Worm (Caenorhabditis elegans) whole organism, L4 larva: ENCODE results near the gene slc-25A18.1.

Experiments
- ceh-32 ChIP-seq: sonication (generic microtip); optimal IDR thresholded peaks from 2 replicates; lab custom pipeline; 2016; ENCODE audit warnings: mild to moderate bottlenecking, missing genetic modification characterization, missing compliant biosample characterization; ENCODE audit not compliant: poor library complexity
- fkh-10 ChIP-seq: fragments of 150-350 bp; optimal IDR thresholded peaks from 2 replicates; lab custom pipeline; 2014; ENCODE audit warnings: missing biosample characterization, missing genetic modification reagents, missing genetic modification characterization
- hlh-30 ChIP-seq: sonication (generic microtip); optimal IDR thresholded peaks from 2 replicates; lab custom pipeline; 2017; ENCODE audit warnings: antibody characterized with exemption, mild to moderate bottlenecking, missing genetic modification characterization, missing compliant biosample characterization; ENCODE audit not compliant: insufficient read depth
- nhr-28 ChIP-seq: fragments of 150-350 bp; optimal IDR thresholded peaks from 2 replicates; lab custom pipeline; 2014; ENCODE audit warnings: missing biosample characterization, missing genetic modification characterization
- unc-39 ChIP-seq: sonication (generic microtip); optimal IDR thresholded peaks from 2 replicates; lab custom pipeline; 2017; ENCODE audit warnings: missing biosample characterization, missing genetic modification characterization

DNA sequence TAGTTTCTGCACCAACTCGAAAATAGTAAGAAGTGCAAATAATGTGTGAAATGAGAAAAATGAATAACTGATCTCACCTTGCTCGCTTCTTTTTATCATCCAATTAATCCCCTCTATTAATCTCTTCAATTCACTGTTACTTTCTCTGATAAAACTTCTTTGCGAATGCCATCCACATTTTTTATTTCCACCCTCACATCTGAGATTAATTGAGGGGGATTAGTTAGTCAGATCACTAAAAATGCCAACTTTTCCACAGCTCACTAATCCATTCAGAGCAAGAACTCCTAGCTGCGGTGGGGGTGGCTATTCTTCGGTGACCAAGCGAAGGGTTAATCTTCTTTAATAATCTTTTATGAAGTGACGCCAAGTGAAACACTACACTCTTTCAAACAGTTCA, 31.0 kb upstream of the slc-25A18.1 start, which contains the start of gene dsc-1:
- TF ChIP-seq ceh-32 (tag; lab: Kevin White, UChicago) = no peak
- no peak for TF ChIP-seq unc-39 (tag; lab: Kevin White, UChicago)
- no peak for TF ChIP-seq nhr-28 (tag; lab: Kevin White, UChicago)
- no peak for TF ChIP-seq fkh-10 (GFP tag; lab: Kevin White, UChicago)
- TF ChIP-seq hlh-30 = no peak
